Worm (Caenorhabditis elegans) whole organism, L4 larva: Measurements from ENCODE around the gene unc-104.

Experiments used
- F26F4.8 ChIP-seq: fragments of 200-800 bp; sonication (Bioruptor generic); conservative IDR thresholded peaks from 2 replicates; pipeline ENCODE4 v1.3.6; 2022; ENCODE audit warnings: missing genetic modification characterization, missing compliant biosample characterization
- F37D6.2 ChIP-seq: sonication (generic microtip); optimal IDR thresholded peaks from 2 replicates; lab custom pipeline; 2016; ENCODE audit warnings: mild to moderate bottlenecking, missing genetic modification characterization, missing compliant biosample characterization
- F44E2.7 ChIP-seq: fragments of 200-800 bp; sonication (Bioruptor generic); IDR thresholded peaks from 2 replicates; pipeline ENCODE4 v2.1.2; 2022; ENCODE audit warnings: missing genetic modification characterization, missing compliant biosample characterization
- R02D3.7 ChIP-seq: fragments of 150-350 bp; sonication (generic microtip); optimal IDR thresholded peaks from 3 replicates; lab custom pipeline; 2014; ENCODE audit warnings: missing biosample characterization, missing genetic modification characterization
- T20F7.1 ChIP-seq: fragments of 200-800 bp; sonication (Bioruptor generic); optimal IDR thresholded peaks from 2 replicates; lab custom pipeline; 2018; ENCODE audit warnings: mild to moderate bottlenecking, missing genetic modification characterization, missing compliant biosample characterization
- Y48G9A.11 ChIP-seq: fragments of 200-800 bp; sonication (Bioruptor generic); IDR thresholded peaks from 2 replicates; pipeline ENCODE4 v1.3.6; 2022; ENCODE audit warnings: missing genetic modification reagents, missing genetic modification characterization, missing compliant biosample characterization
- Y5F2A.4 ChIP-seq: fragments of 200-800 bp; sonication (Bioruptor generic); optimal IDR thresholded peaks from 2 replicates; lab custom pipeline; 2018; ENCODE audit warnings: mild to moderate bottlenecking, missing genetic modification characterization, missing compliant biosample characterization
- aly-2 ChIP-seq: sonication (generic microtip); optimal IDR thresholded peaks from 2 replicates; lab custom pipeline; 2018; ENCODE audit warnings: missing biosample characterization, missing genetic modification characterization
- arid-1 ChIP-seq: fragments of 200-800 bp; sonication (Bioruptor generic); conservative IDR thresholded peaks from 2 replicates; pipeline ENCODE4 v1.3.6; 2022; ENCODE audit warnings: missing genetic modification reagents, missing genetic modification characterization, missing compliant biosample characterization
- attf-4 ChIP-seq: sonication (generic microtip); optimal IDR thresholded peaks from 3 replicates; lab custom pipeline; 2017; ENCODE audit warnings: missing biosample characterization, missing genetic modification characterization
- ceh-20 ChIP-seq: fragments of 200-800 bp; sonication (Bioruptor generic); IDR thresholded peaks from 2 replicates; pipeline ENCODE4 v1.3.6; 2022; ENCODE audit warnings: missing genetic modification reagents, missing genetic modification characterization, missing compliant biosample characterization
- ceh-32 ChIP-seq: sonication (generic microtip); optimal IDR thresholded peaks from 2 replicates; lab custom pipeline; 2016; ENCODE audit warnings: mild to moderate bottlenecking, missing genetic modification characterization, missing compliant biosample characterization; ENCODE audit not compliant: poor library complexity
- ceh-44 ChIP-seq: fragments of 200-800 bp; sonication (Bioruptor generic); IDR thresholded peaks from 2 replicates; pipeline ENCODE4 v1.3.6; 2022; ENCODE audit warnings: missing genetic modification reagents, missing genetic modification characterization, missing compliant biosample characterization
- ceh-82 ChIP-seq: sonication (generic microtip); optimal IDR thresholded peaks from 2 replicates; lab custom pipeline; 2017; ENCODE audit warnings: missing biosample characterization, missing genetic modification characterization
- daf-16 ChIP-seq, 3 experiments: sonication (generic microtip); optimal IDR thresholded peaks; 2 replicates each; lab custom pipeline; 2016 to 2017; ENCODE audit warnings: missing genetic modification characterization in 3 of 3, missing genetic modification reagents in 3 of 3, mild to moderate bottlenecking in 2 of 3, missing compliant biosample characterization in 2 of 3, missing biosample characterization in 1 of 3, moderate library complexity in 1 of 3
- daf-19 ChIP-seq: fragments of 200-800 bp; sonication (Bioruptor generic); conservative IDR thresholded peaks from 2 replicates; pipeline ENCODE4 v1.3.6; 2022; ENCODE audit warnings: missing genetic modification characterization, missing compliant biosample characterization
- dpl-1 ChIP-seq: fragments of 150-350 bp; optimal IDR thresholded peaks from 2 replicates; lab custom pipeline; 2014; ENCODE audit warnings: missing biosample characterization, missing genetic modification reagents, missing genetic modification characterization
- duxl-1 ChIP-seq: sonication (generic microtip); optimal IDR thresholded peaks from 2 replicates; lab custom pipeline; 2016; ENCODE audit warnings: mild to moderate bottlenecking, missing genetic modification characterization, moderate library complexity, missing compliant biosample characterization; ENCODE audit not compliant: poor library complexity
- hif-1 ChIP-seq, 2 experiments: sonication (generic microtip); optimal IDR thresholded peaks; 2 replicates each; lab custom pipeline; 2016 to 2017; ENCODE audit warnings: missing compliant biosample characterization in 2 of 2, missing genetic modification characterization in 2 of 2, missing genetic modification reagents in 2 of 2, missing genotype in 2 of 2, mild to moderate bottlenecking in 1 of 2
- jun-1 ChIP-seq: fragments of 150-350 bp; optimal IDR thresholded peaks from 2 replicates; lab custom pipeline; 2014; ENCODE audit warnings: missing biosample characterization, missing genetic modification reagents, missing genetic modification characterization
- lin-1 ChIP-seq: fragments of 200-800 bp; sonication (Bioruptor generic); IDR thresholded peaks from 2 replicates; pipeline ENCODE4 v1.3.6; 2022; ENCODE audit warnings: missing genetic modification reagents, missing genetic modification characterization, missing compliant biosample characterization
- lin-13 ChIP-seq: fragments of 150-350 bp; optimal IDR thresholded peaks from 2 replicates; lab custom pipeline; 2014; ENCODE audit warnings: missing biosample characterization, missing genetic modification reagents, missing genetic modification characterization
- lin-15B ChIP-seq: fragments of 150-350 bp; sonication (generic microtip); optimal IDR thresholded peaks from 3 replicates; lab custom pipeline; 2014; ENCODE audit warnings: missing biosample characterization, missing genetic modification characterization
- lin-38 ChIP-seq: fragments of 200-800 bp; sonication (Bioruptor generic); IDR thresholded peaks from 2 replicates; pipeline ENCODE4 v1.3.6; 2022; ENCODE audit warnings: missing genetic modification reagents, missing genetic modification characterization, missing compliant biosample characterization
- lin-39 ChIP-seq: fragments of 150-350 bp; optimal IDR thresholded peaks from 2 replicates; lab custom pipeline; 2014; ENCODE audit warnings: missing biosample characterization, missing genetic modification reagents, missing genetic modification characterization
- lsy-2 ChIP-seq, 2 experiments: fragments of 150-350 bp in 1 of 2; sonication (generic microtip) in 1 of 2; optimal IDR thresholded peaks; 2 replicates each; lab custom pipeline; 2014 to 2017; ENCODE audit warnings: missing biosample characterization in 2 of 2, missing genetic modification characterization in 2 of 2
- madf-5 ChIP-seq, 2 experiments: fragments of 200-800 bp; sonication (Bioruptor generic); IDR thresholded peaks; 2 replicates each; pipeline ENCODE4 v1.3.6; 2022; ENCODE audit warnings: missing compliant biosample characterization in 2 of 2, missing genetic modification characterization in 2 of 2
- madf-9 ChIP-seq: fragments of 200-800 bp; sonication (Bioruptor generic); conservative IDR thresholded peaks from 2 replicates; pipeline ENCODE4 v1.3.6; 2022; ENCODE audit warnings: missing genetic modification reagents, missing genetic modification characterization, missing compliant biosample characterization
- mdt-29 ChIP-seq: fragments of 200-800 bp; sonication (Bioruptor generic); IDR thresholded peaks from 2 replicates; pipeline ENCODE4 v1.3.6; 2022; ENCODE audit warnings: missing genetic modification reagents, missing genetic modification characterization, missing compliant biosample characterization
- mep-1 ChIP-seq: fragments of 150-350 bp; sonication (generic microtip); optimal IDR thresholded peaks from 3 replicates; lab custom pipeline; 2014; ENCODE audit warnings: missing biosample characterization, missing genetic modification characterization
- mxl-2 ChIP-seq: fragments of 200-800 bp; sonication (Bioruptor generic); conservative IDR thresholded peaks from 2 replicates; pipeline ENCODE4 v1.3.6; 2022; ENCODE audit warnings: missing genetic modification reagents, missing genetic modification characterization, missing compliant biosample characterization
- nhr-42 ChIP-seq: fragments of 200-800 bp; sonication (Bioruptor generic); IDR thresholded peaks from 2 replicates; pipeline ENCODE4 v1.3.6; 2022; ENCODE audit warnings: missing genetic modification characterization, missing compliant biosample characterization
- nhr-48 ChIP-seq: sonication (generic microtip); optimal IDR thresholded peaks from 2 replicates; lab custom pipeline; 2016; ENCODE audit warnings: mild to moderate bottlenecking, missing genetic modification characterization, missing compliant biosample characterization
- nhr-6 ChIP-seq: fragments of 150-350 bp; optimal IDR thresholded peaks from 2 replicates; lab custom pipeline; 2014; ENCODE audit warnings: missing biosample characterization, missing genetic modification characterization
- nhr-77 ChIP-seq: fragments of 150-350 bp; optimal IDR thresholded peaks from 2 replicates; lab custom pipeline; 2014; ENCODE audit warnings: missing biosample characterization, missing genetic modification characterization
- pha-4 ChIP-seq, 2 experiments: fragments of 150-350 bp in 1 of 2; fragments of 200-800 bp in 1 of 2; sonication (Bioruptor generic) in 1 of 2; IDR thresholded peaks in 1 of 2; optimal IDR thresholded peaks in 1 of 2; 2 replicates each; pipeline versions ENCODE4 v1.3.6 to Lab custom; 2014 to 2022; ENCODE audit warnings: missing genetic modification characterization in 2 of 2, missing genetic modification reagents in 2 of 2, missing biosample characterization in 1 of 2, missing compliant biosample characterization in 1 of 2
- snpc-1.2 ChIP-seq: fragments of 200-800 bp; sonication (Bioruptor generic); IDR thresholded peaks from 2 replicates; pipeline ENCODE4 v1.3.6; 2022; ENCODE audit warnings: missing genetic modification reagents, missing genetic modification characterization, missing compliant biosample characterization
- snpc-4 ChIP-seq: fragments of 150-350 bp; optimal IDR thresholded peaks from 2 replicates; lab custom pipeline; 2014; ENCODE audit warnings: missing biosample characterization, missing genetic modification characterization
- spr-3 ChIP-seq: fragments of 200-800 bp; sonication (Bioruptor generic); optimal IDR thresholded peaks from 2 replicates; lab custom pipeline; 2018; ENCODE audit warnings: mild to moderate bottlenecking, missing genetic modification characterization, missing compliant biosample characterization
- tag-97 ChIP-seq: fragments of 200-800 bp; sonication (Bioruptor generic); IDR thresholded peaks from 2 replicates; pipeline ENCODE4 v1.3.6; 2022; ENCODE audit warnings: missing genetic modification characterization, missing compliant biosample characterization
- tra-1 ChIP-seq: fragments of 200-800 bp; sonication (Bioruptor generic); IDR thresholded peaks from 2 replicates; pipeline ENCODE4 v1.3.6; 2022; ENCODE audit warnings: missing genetic modification reagents, missing genetic modification characterization, missing compliant biosample characterization
- unc-39 ChIP-seq: sonication (generic microtip); optimal IDR thresholded peaks from 2 replicates; lab custom pipeline; 2017; ENCODE audit warnings: missing biosample characterization, missing genetic modification characterization
- vab-7 ChIP-seq: fragments of 200-800 bp; sonication (Bioruptor generic); IDR thresholded peaks from 2 replicates; pipeline ENCODE4 v1.3.6; 2022; ENCODE audit warnings: missing genetic modification reagents, missing genetic modification characterization, missing compliant biosample characterization
- zag-1 ChIP-seq: fragments of 150-350 bp; optimal IDR thresholded peaks from 2 replicates; lab custom pipeline; 2014; ENCODE audit warnings: missing biosample characterization, missing genetic modification characterization

unc-104 gene

ce11 chrII:7002956-7003357 is 8.2 kb downstream of the unc-104 start (continued):
- peak; percentile 64; the same call in 1 of the 2 replicates for TF ChIP-seq snpc-1.2 (GFP tag; lab: Robert Waterston, UW)
- TF ChIP-seq vab-7 (GFP tag; lab: Robert Waterston, UW): no peak; the same call in 1 of the 2 replicates
- TF ChIP-seq arid-1: peak; percentile 41; the same call in 1 of the 2 replicates
- no peak for TF ChIP-seq R02D3.7 (tag; lab: Kevin White, UChicago)
- TF ChIP-seq madf-5 (GFP tag; IDR thresholded peaks at IDR 0.05; lab: Robert Waterston, UW): 0 out of 4 replicates have a peak, but pooled peaks of 1 of the 2 experiments have one; percentile 82
- TF ChIP-seq nhr-48: peak; percentile 58
- no peak for TF ChIP-seq attf-4 (tag; lab: Kevin White, UChicago)
- peak; percentile 50 for TF ChIP-seq mep-1
- no peak for TF ChIP-seq lin-39
- no peak for TF ChIP-seq lin-15B (tag; lab: Kevin White, UChicago)
- TF ChIP-seq Y5F2A.4: peak; percentile 60
- 0 out of 2 replicates have a peak, but pooled peaks have one; percentile 24 for TF ChIP-seq ceh-20 (GFP tag; lab: Robert Waterston, UW)
- TF ChIP-seq nhr-42: peak; percentile 54; the same call in 1 of the 2 replicates
- no peak for TF ChIP-seq nhr-77 (tag; lab: Kevin White, UChicago)
- no peak for TF ChIP-seq dpl-1 (GFP tag; lab: Kevin White, UChicago)
- TF ChIP-seq madf-9 (GFP tag; lab: Robert Waterston, UW): peak; percentile 81
- TF ChIP-seq, all 104 proteins: peak for 40

- TF ChIP-seq pha-4 (GFP tag; IDR thresholded peaks at IDR 0.05; lab: Robert Waterston, UW) (no peak), pha-4 (tag; optimal IDR thresholded peaks at IDR 0.05; lab: Kevin White, UChicago) (no peak)
These were observed 17.8 kb downstream of the unc-104 start, which contains the start of gene sqv-7 for ce11 chrII:7012592-7012991. Gene sqv-7, minus strand, starts transcription at chrII:7012692.

- TF ChIP-seq zag-1 (tag; lab: Kevin White, UChicago) (no peak), madf-5 (GFP tag; IDR thresholded peaks at IDR 0.05; lab: Robert Waterston, UW) (no peak), F37D6.2 (tag; lab: Kevin White, UChicago) (no peak), nhr-48 (peak; percentile 5), mxl-2 (GFP tag; lab: Robert Waterston, UW) (no peak), lin-38 (GFP tag; lab: Robert Waterston, UW) (peak; percentile 81), snpc-1.2 (GFP tag; lab: Robert Waterston, UW) (no peak), madf-9 (GFP tag; lab: Robert Waterston, UW) (no peak), mdt-29 (GFP tag; lab: Robert Waterston, UW) (no peak), ceh-32 (no peak), lin-13 (GFP tag; lab: Kevin White, UChicago) (peak; percentile 6), ceh-44 (no peak), tra-1 (GFP tag; lab: Robert Waterston, UW) (no peak), F44E2.7 (GFP tag; lab: Robert Waterston, UW) (no peak), daf-19 (GFP tag; lab: Robert Waterston, UW) (no peak), T20F7.1 (GFP tag; lab: Kevin White, UChicago) (peak; percentile 70), nhr-77 (tag; lab: Kevin White, UChicago) (no peak), jun-1 (tag; lab: Kevin White, UChicago) (no peak), hif-1 (tag; optimal IDR thresholded peaks at IDR 0.05; lab: Kevin White, UChicago) (peak in 1 of 2 experiments; percentile 41), Y48G9A.11 (GFP tag; lab: Robert Waterston, UW) (no peak), ceh-82 (tag; lab: Kevin White, UChicago) (no peak), nhr-42 (no peak), lin-39 (no peak), nhr-6 (no peak), mep-1 (peak; percentile 73), unc-39 (no peak), lin-1 (GFP tag; lab: Robert Waterston, UW) (0 out of 2 replicates have a peak, but pooled peaks have one; percentile 16), aly-2 (no peak), snpc-4 (no peak), spr-3 (GFP tag; lab: Kevin White, UChicago) (no peak), tag-97 (GFP tag; lab: Robert Waterston, UW) (no peak), arid-1 (no peak), daf-16 (GFP tag; optimal IDR thresholded peaks at IDR 0.05; lab: Kevin White, UChicago) (peak in 1 of 2 experiments; percentile 34), daf-16 (tag; optimal IDR thresholded peaks at IDR 0.05; lab: Kevin White, UChicago) (peak; percentile 51), duxl-1 (tag; lab: Kevin White, UChicago) (no peak), lsy-2 (tag; optimal IDR thresholded peaks at IDR 0.05; lab: Kevin White, UChicago) (peak; percentile 39 to 86), F26F4.8 (GFP tag; lab: Robert Waterston, UW) (no peak)
These were observed 27.7 kb downstream of the unc-104 start, which contains the start of the genes lst-6 and lst-5 for ce11 chrII:7022370-7023001. Gene lst-6, minus strand, starts transcription at chrII:7022509. Gene lst-5, plus strand, starts transcription at chrII:7022913.
